Worm (Caenorhabditis elegans): ENCODE results near the gene F07E5.13.

Gene F07E5.13

DNA sequence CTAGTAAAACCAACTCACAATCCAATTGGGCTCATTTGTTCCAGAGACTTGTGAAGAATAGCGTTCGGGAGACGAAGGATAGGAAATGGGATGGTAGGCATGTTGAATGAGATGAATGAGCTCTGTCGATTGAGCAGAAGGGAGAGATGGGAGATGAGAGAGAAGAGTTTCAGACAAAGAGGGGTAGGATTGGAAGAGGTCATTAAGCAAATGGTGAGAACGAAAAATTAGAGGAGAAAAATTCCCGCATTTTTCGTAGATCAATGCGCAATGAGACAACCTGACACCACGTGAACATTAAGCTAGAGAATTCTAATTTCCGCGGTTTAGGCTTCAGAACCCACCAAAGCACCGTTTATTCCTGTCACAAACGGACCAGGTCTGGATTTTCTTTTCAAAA is at the start of gene F07E5.13:
Gene F07E5.13, minus strand, starts transcription at position 101 of the 400 bp plus-strand sequence.
- no peak for TF ChIP-seq flt-1 (GFP tag; IDR thresholded peaks at IDR 0.05)
- no peak for TF ChIP-seq T22C8.4 (GFP tag; IDR thresholded peaks at IDR 0.05)
- TF ChIP-seq ref-1 (GFP tag; conservative IDR thresholded peaks at IDR 0.05), result no peak
- no peak for TF ChIP-seq klf-2 (GFP tag; conservative IDR thresholded peaks at IDR 0.05)
- TF ChIP-seq ztf-23 (GFP tag; IDR thresholded peaks at IDR 0.05), result no peak
- no peak for TF ChIP-seq ztf-29 (GFP tag; IDR thresholded peaks at IDR 0.05)
- no peak for TF ChIP-seq tab-1 (GFP tag; IDR thresholded peaks at IDR 0.05)
- TF ChIP-seq med-1 (GFP tag; optimal IDR thresholded peaks at IDR 0.05; ENCODE audit: insufficient read depth), result no peak
- TF ChIP-seq cog-1 (tag; optimal IDR thresholded peaks at IDR 0.05), result no peak

DNA sequence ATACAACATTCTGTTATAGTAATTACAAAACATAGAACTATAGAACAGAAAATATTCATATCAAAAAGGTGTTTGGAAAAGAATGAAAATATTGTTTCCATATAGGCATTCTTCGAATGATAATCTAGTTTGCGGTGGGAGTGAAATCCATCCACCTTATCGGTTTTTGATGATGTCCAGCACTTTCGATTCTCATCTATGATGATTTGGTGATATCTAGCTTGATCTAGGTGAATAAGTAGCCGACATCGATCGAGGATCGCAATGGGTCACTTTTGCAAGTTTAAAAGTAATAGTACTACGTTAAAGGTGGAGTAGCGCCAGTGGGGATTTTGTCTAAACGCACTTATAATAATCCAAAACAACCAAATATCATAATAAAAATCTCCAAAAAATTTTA is 49.1 kb upstream of the F07E5.13 start, which contains the start of gene R52.6:
Gene R52.6, minus strand, starts transcription at position 101 of the 400 bp plus-strand sequence.
- no peak for TF ChIP-seq ztf-23 (GFP tag; IDR thresholded peaks at IDR 0.05)
- TF ChIP-seq med-1 (GFP tag; optimal IDR thresholded peaks at IDR 0.05; ENCODE audit: insufficient read depth), result no peak
- no peak for TF ChIP-seq tab-1 (GFP tag; IDR thresholded peaks at IDR 0.05)
- TF ChIP-seq klf-2 (GFP tag; conservative IDR thresholded peaks at IDR 0.05), result no peak
- TF ChIP-seq flt-1 (GFP tag; IDR thresholded peaks at IDR 0.05), result no peak

DNA sequence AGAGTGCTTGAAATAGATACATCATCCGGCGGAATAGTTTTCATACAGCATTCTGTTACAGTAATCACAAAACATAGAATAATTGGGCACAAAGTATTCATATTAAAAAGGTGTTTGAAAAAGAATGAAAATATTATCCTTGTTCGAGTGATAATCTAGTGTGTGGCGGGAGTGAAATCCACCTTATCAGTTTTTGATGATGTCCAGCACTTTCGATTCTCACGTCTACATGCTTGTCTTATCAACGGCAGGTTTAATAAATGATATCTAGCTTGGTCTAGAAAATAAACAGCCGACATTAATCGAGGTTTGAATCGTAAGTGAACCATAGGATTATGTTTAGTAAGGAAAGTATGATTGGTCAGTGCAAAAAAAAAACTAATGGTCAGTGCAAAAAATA is 46.1 kb upstream of the F07E5.13 start, which contains the start of gene R52.5:
Gene R52.5, minus strand, starts transcription at position 101 of the 400 bp plus-strand sequence.
- TF ChIP-seq ztf-23 (GFP tag; IDR thresholded peaks at IDR 0.05) (no peak), tab-1 (GFP tag; IDR thresholded peaks at IDR 0.05) (no peak), T22C8.4 (GFP tag; IDR thresholded peaks at IDR 0.05) (no peak), cog-1 (tag; optimal IDR thresholded peaks at IDR 0.05) (no peak), med-1 (GFP tag; optimal IDR thresholded peaks at IDR 0.05; ENCODE audit: insufficient read depth) (no peak), ref-1 (GFP tag; conservative IDR thresholded peaks at IDR 0.05) (no peak), flt-1 (GFP tag; IDR thresholded peaks at IDR 0.05) (no peak), ztf-29 (GFP tag; IDR thresholded peaks at IDR 0.05) (no peak), klf-2 (GFP tag; conservative IDR thresholded peaks at IDR 0.05) (no peak)

DNA sequence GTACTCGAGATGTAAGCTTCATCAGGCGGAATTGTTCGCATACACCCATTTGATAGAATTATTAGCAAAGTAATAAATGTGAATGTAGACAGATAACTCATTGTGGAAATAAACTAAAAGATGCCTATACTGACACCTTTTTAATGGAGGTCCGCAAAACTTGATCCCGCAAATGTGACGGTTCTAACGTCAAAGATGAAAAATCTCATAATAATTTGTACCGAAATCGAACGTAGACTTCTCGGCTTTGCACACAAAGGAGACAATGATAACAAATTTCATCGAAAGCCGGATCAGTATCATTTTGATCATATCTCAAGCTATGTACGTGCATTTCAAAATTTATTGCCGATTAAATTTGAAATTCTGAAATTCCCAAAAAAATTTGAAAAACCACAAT is 44.4 kb upstream of the F07E5.13 start, which contains the start of gene R52.4:
Gene R52.4, minus strand, starts transcription at position 101 of the 400 bp plus-strand sequence.
- no peak for TF ChIP-seq med-1 (GFP tag; optimal IDR thresholded peaks at IDR 0.05; ENCODE audit: insufficient read depth)
- TF ChIP-seq ztf-29 (GFP tag; IDR thresholded peaks at IDR 0.05), result no peak
- no peak for TF ChIP-seq klf-2 (GFP tag; conservative IDR thresholded peaks at IDR 0.05)
- TF ChIP-seq flt-1 (GFP tag; IDR thresholded peaks at IDR 0.05), result no peak
- no peak for TF ChIP-seq tab-1 (GFP tag; IDR thresholded peaks at IDR 0.05)
- TF ChIP-seq ref-1 (GFP tag; conservative IDR thresholded peaks at IDR 0.05), result no peak
- TF ChIP-seq T22C8.4 (GFP tag; IDR thresholded peaks at IDR 0.05), result no peak
- TF ChIP-seq cog-1 (tag; optimal IDR thresholded peaks at IDR 0.05), result no peak
- TF ChIP-seq ztf-23 (GFP tag; IDR thresholded peaks at IDR 0.05), result no peak

DNA sequence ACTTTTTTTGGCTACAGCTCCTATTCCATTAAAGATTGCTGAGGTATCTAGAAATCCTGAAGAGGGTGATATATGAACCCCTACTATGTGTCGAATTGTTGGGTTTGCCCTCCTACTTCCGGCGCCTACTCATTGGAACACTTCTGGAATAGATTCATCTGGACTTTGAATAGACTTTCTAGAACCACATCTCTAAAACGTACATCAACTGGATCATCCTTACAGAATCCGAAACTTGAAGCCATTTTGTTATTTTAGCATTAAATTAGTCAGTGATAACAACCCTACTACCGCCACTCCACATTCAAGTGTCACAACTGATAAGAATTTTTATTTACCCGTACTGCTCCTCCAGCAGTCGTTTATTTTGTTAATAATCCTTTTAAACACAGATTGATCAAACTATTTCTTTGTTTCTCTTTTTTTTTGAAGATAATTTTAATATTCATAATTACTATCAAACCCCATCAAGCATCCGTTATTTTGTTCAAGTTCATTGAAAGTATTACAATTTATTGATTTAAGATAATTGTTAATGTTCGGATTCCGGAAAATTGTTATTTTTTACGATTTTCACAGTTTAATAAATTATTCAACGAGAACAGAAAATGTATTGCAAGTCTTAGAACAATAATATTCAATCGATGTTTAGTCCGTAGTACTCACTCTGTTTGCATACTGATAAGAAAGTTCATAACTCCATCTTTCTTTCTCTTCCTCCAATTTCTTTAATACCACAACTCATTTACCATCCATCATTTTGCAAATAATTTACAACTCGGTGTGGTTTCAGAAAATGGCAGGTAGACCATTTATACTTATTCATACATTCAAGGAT is 35.5 kb upstream of the F07E5.13 start, which contains the start of gene math-42:
Gene math-42, plus strand, starts transcription at position 788 of the 838 bp plus-strand sequence.
- no peak for TF ChIP-seq ztf-23 (GFP tag; IDR thresholded peaks at IDR 0.05)
- no peak for TF ChIP-seq ztf-29 (GFP tag; IDR thresholded peaks at IDR 0.05)
- TF ChIP-seq med-1 (GFP tag; optimal IDR thresholded peaks at IDR 0.05; ENCODE audit: insufficient read depth), result no peak
- no peak for TF ChIP-seq T22C8.4 (GFP tag; IDR thresholded peaks at IDR 0.05)

DNA sequence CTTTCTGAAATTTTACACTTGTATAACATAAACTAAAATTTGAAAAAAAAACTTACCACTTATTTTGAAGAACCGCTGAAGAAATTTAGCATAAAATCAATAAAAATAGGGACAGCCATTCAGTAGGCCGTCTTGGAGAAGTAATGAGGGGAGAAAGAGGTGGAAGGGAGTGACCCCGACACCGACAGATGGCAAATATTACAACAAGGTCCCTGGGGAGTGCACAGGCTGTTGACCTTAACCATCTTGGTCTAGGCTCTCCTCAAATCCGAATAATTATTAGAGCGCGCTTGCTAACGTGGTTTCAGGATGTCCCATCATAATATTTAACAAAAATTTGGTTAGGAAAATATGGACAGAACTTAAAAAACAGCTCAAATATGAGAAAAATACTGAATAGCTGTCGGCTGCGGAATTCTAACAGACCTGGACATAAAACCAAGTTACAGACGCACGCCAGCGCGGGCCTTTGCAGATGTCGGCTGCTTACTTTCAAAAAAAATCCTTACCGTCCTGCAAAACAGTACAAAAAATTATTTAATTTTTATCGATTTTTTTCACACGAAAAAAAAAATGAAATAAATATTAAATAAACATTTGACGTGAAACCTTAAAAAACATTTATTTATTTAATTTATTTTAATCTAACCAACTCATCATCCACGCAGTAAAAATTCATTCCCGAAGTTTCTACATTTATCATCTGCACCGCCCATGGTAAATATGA is 31.2 kb upstream of the F07E5.13 start, which contains the start of gene T16A1.2:
Gene T16A1.2, plus strand, starts transcription at position 677 of the 727 bp plus-strand sequence.
- TF ChIP-seq ztf-29 (GFP tag; IDR thresholded peaks at IDR 0.05) (no peak), ztf-23 (GFP tag; IDR thresholded peaks at IDR 0.05) (no peak), ref-1 (GFP tag; conservative IDR thresholded peaks at IDR 0.05) (no peak), flt-1 (GFP tag; IDR thresholded peaks at IDR 0.05) (no peak), tab-1 (GFP tag; IDR thresholded peaks at IDR 0.05) (no peak), med-1 (GFP tag; optimal IDR thresholded peaks at IDR 0.05; ENCODE audit: insufficient read depth) (no peak), T22C8.4 (GFP tag; IDR thresholded peaks at IDR 0.05) (no peak), klf-2 (GFP tag; conservative IDR thresholded peaks at IDR 0.05) (no peak), cog-1 (tag; optimal IDR thresholded peaks at IDR 0.05) (no peak)

DNA sequence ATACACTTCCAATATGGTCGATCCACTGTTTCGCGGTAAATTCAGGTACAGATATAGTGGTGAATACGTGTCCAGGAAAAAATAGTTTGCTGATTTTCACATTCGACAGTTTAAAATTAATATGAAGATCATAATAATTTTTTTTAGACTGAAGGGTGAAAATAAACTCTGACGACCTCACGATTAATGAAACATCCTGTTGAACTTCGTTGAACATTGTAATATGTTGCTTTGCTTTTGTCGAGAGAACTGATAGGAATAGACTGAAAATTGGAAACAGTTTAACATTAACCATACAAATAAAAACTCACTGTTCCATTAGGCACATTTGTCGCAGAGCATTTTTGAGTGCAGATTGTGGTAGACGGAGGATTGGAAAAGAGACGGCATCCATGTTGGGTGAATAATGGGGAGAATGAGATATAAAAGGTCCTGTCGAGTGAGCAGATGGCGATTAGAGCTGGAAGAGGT is 29.6 kb upstream of the F07E5.13 start, which contains the start of gene fbxb-37:
Gene fbxb-37, minus strand, starts transcription at position 421 of the 471 bp plus-strand sequence.
- no peak for TF ChIP-seq klf-2 (GFP tag; conservative IDR thresholded peaks at IDR 0.05)
- no peak for TF ChIP-seq med-1 (GFP tag; optimal IDR thresholded peaks at IDR 0.05; ENCODE audit: insufficient read depth)
- TF ChIP-seq ztf-23 (GFP tag; IDR thresholded peaks at IDR 0.05), result no peak
- no peak for TF ChIP-seq T22C8.4 (GFP tag; IDR thresholded peaks at IDR 0.05)
- no peak for TF ChIP-seq ztf-29 (GFP tag; IDR thresholded peaks at IDR 0.05)
- TF ChIP-seq cog-1 (tag; optimal IDR thresholded peaks at IDR 0.05), result no peak
- no peak for TF ChIP-seq ref-1 (GFP tag; conservative IDR thresholded peaks at IDR 0.05)
- TF ChIP-seq flt-1 (GFP tag; IDR thresholded peaks at IDR 0.05), result no peak
- no peak for TF ChIP-seq tab-1 (GFP tag; IDR thresholded peaks at IDR 0.05)

DNA sequence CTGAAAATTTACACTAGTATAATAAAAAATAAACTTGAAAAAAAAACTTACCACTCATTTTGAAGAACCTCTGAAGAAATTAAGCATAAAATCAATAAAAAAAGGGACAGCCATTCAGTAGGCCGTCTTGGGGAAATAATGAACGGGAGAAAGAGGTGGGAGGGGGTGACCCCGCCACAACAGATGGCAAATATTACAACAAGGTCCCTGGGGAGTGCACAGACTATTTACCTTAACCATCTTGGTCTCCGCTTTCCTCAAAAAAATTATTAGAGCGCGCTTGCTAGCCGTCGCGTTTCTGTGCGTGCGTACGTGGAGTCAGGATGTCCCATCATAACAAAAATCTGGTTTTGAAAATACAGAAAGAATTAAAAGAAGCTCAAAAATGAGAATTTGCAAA is 28.1 kb upstream of the F07E5.13 start, which contains the start of gene T16A1.10:
Gene T16A1.10, minus strand, starts transcription at position 123 of the 400 bp plus-strand sequence.
- TF ChIP-seq flt-1 (GFP tag; IDR thresholded peaks at IDR 0.05) (peak; percentile 50; the same call in 1 of the 2 replicates), ztf-23 (GFP tag; IDR thresholded peaks at IDR 0.05) (no peak)

DNA sequence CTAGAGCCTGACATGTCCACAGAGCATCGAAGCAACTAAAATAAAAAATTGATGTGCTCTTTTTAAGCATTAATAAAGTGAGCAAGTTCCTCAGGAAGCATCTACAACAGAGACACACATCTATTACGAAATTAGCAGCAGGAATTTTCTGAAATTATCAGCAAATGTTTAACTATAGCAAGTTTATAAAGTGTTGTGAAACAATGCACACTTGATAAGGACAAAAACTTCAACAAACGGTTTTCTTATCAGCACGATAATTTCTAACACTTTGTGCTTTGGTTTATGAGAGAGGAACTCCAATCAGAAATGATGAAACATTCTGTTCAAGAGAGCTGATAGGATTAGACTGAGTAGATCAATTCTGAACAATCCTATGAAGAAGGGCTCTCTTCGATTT is 26.7 kb upstream of the F07E5.13 start, which contains the start of gene trpl-5:
Gene trpl-5, minus strand, starts transcription at position 32 of the 400 bp plus-strand sequence.
- no peak for TF ChIP-seq T22C8.4 (GFP tag; IDR thresholded peaks at IDR 0.05)
- no peak for TF ChIP-seq cog-1 (tag; optimal IDR thresholded peaks at IDR 0.05)
- TF ChIP-seq ztf-23 (GFP tag; IDR thresholded peaks at IDR 0.05), result no peak
- no peak for TF ChIP-seq tab-1 (GFP tag; IDR thresholded peaks at IDR 0.05)
- no peak for TF ChIP-seq flt-1 (GFP tag; IDR thresholded peaks at IDR 0.05)
- TF ChIP-seq med-1 (GFP tag; optimal IDR thresholded peaks at IDR 0.05; ENCODE audit: insufficient read depth), result no peak
- no peak for TF ChIP-seq ref-1 (GFP tag; conservative IDR thresholded peaks at IDR 0.05)
- TF ChIP-seq ztf-29 (GFP tag; IDR thresholded peaks at IDR 0.05), result no peak
- TF ChIP-seq klf-2 (GFP tag; conservative IDR thresholded peaks at IDR 0.05), result no peak
